Worm (Caenorhabditis elegans) whole organism, midembryonic: ENCODE measurements around the gene etr-1.

Experiments used
- cog-1 ChIP-seq: sonication (generic microtip); optimal IDR thresholded peaks from 2 replicates; lab custom pipeline; 2016; ENCODE audit warnings: missing genetic modification characterization, missing compliant biosample characterization
- flt-1 ChIP-seq: fragments of 200-800 bp; sonication (Bioruptor generic); IDR thresholded peaks from 2 replicates; pipeline ENCODE4 v1.3.6; 2022; ENCODE audit warnings: missing genetic modification characterization, missing compliant biosample characterization
- ztf-29 ChIP-seq: fragments of 200-800 bp; sonication (Bioruptor generic); IDR thresholded peaks from 2 replicates; pipeline ENCODE4 v1.3.6; 2022; ENCODE audit warnings: missing genetic modification reagents, missing genetic modification characterization, missing compliant biosample characterization

ce11 chrII:176622-177021, 14.4 kb downstream of the etr-1 start:
- TF ChIP-seq cog-1 (tag; lab: Kevin White, UChicago) (no peak), ztf-29 (GFP tag; lab: Robert Waterston, UW) (no peak), flt-1 (GFP tag; lab: Robert Waterston, UW) (no peak)
